Fruit fly (Drosophila melanogaster) whole organism, adult: Measurements from ENCODE around the gene ATPsynbeta.

Experiments
- CG11617 ChIP-seq: fragments of 200-800 bp; sonication (Bioruptor generic); optimal IDR thresholded peaks from 2 replicates; lab custom pipeline; 2017; ENCODE audit warnings: mild to moderate bottlenecking, missing biosample characterization, missing genetic modification reagents, missing genetic modification characterization
- CG12768 ChIP-seq: fragments of 200-800 bp; sonication (Bioruptor generic); optimal IDR thresholded peaks from 2 replicates; lab custom pipeline; 2017; ENCODE audit warnings: missing biosample characterization, missing genetic modification characterization, mild to moderate bottlenecking, moderate library complexity, missing genetic modification reagents
- CG14711 ChIP-seq: fragments of 200-800 bp; sonication (Bioruptor generic); optimal IDR thresholded peaks from 2 replicates; lab custom pipeline; 2018; ENCODE audit warnings: missing biosample characterization, mild to moderate bottlenecking, missing genetic modification characterization, moderate library complexity
- CG1620 ChIP-seq: fragments of 200-800 bp; sonication (Bioruptor generic); optimal IDR thresholded peaks from 2 replicates; lab custom pipeline; 2016; ENCODE audit warnings: missing biosample characterization, missing genetic modification characterization
- CG33017 ChIP-seq: fragments of 200-800 bp; sonication (Bioruptor generic); optimal IDR thresholded peaks from 2 replicates; lab custom pipeline; 2018; ENCODE audit warnings: missing biosample characterization, mild to moderate bottlenecking, missing genetic modification characterization, moderate library complexity
- CG5204 ChIP-seq: fragments of 200-800 bp; sonication (Bioruptor generic); optimal IDR thresholded peaks from 2 replicates; lab custom pipeline; 2016; ENCODE audit warnings: missing biosample characterization, missing genetic modification characterization
- CG7045 ChIP-seq: fragments of 200-800 bp; sonication (Bioruptor generic); optimal IDR thresholded peaks from 2 replicates; lab custom pipeline; 2017; ENCODE audit warnings: missing biosample characterization, mild to moderate bottlenecking, missing genetic modification characterization
- CG7101 ChIP-seq: fragments of 200-800 bp; sonication (Bioruptor generic); optimal IDR thresholded peaks from 2 replicates; lab custom pipeline; 2018; ENCODE audit warnings: missing biosample characterization, mild to moderate bottlenecking, missing genetic modification characterization, moderate library complexity
- Clk ChIP-seq: fragments of 200-800 bp; sonication (Bioruptor generic); optimal IDR thresholded peaks from 2 replicates; lab custom pipeline; 2017; ENCODE audit warnings: missing biosample characterization, missing genetic modification characterization
- Crg-1 ChIP-seq: fragments of 200-800 bp; sonication (Bioruptor generic); optimal IDR thresholded peaks from 2 replicates; lab custom pipeline; 2016; ENCODE audit warnings: missing biosample characterization, missing genetic modification characterization
- Hr96 ChIP-seq: fragments of 200-800 bp; sonication (Bioruptor generic); optimal IDR thresholded peaks from 2 replicates; lab custom pipeline; 2016; ENCODE audit warnings: missing biosample characterization, missing genetic modification characterization
- Mnt ChIP-seq: fragments of 200-800 bp; sonication (Bioruptor generic); optimal IDR thresholded peaks from 2 replicates; lab custom pipeline; 2016; ENCODE audit warnings: missing biosample characterization, mild to moderate bottlenecking, missing genetic modification characterization
- bab1 ChIP-seq: fragments of 200-800 bp; sonication (Bioruptor generic); optimal IDR thresholded peaks from 3 replicates; lab custom pipeline; 2019; ENCODE audit warnings: missing biosample characterization, mild to moderate bottlenecking, missing genetic modification characterization, moderate library complexity
- cic ChIP-seq: fragments of 200-800 bp; sonication (Bioruptor generic); optimal IDR thresholded peaks from 2 replicates; lab custom pipeline; 2017; ENCODE audit warnings: missing biosample characterization, mild to moderate bottlenecking, missing genetic modification characterization, moderate library complexity
- cnc ChIP-seq, 2 experiments: fragments of >200 bp; optimal IDR thresholded peaks; 2 replicates each; lab custom pipeline; 2017
- kay ChIP-seq: fragments of 200-800 bp; sonication (Bioruptor generic); peaks from one replicate; lab custom pipeline; 2016; ENCODE audit warnings: missing biosample characterization, missing genetic modification characterization, borderline replicate concordance
- ovo ChIP-seq: fragments of 200-800 bp; sonication (Bioruptor generic); optimal IDR thresholded peaks from 2 replicates; lab custom pipeline; 2016; ENCODE audit warnings: missing biosample characterization, missing genetic modification characterization
- pad ChIP-seq: fragments of 200-800 bp; sonication (Bioruptor generic); optimal IDR thresholded peaks from 3 replicates; lab custom pipeline; 2017; ENCODE audit warnings: missing biosample characterization, missing genetic modification characterization, mild to moderate bottlenecking, moderate library complexity, missing genetic modification reagents
- tj ChIP-seq: fragments of 200-800 bp; sonication (Bioruptor generic); optimal IDR thresholded peaks from 3 replicates; lab custom pipeline; 2017; ENCODE audit warnings: missing biosample characterization, mild to moderate bottlenecking, missing genetic modification characterization, moderate library complexity
- toe ChIP-seq: fragments of 200-800 bp; sonication (Bioruptor generic); optimal IDR thresholded peaks from 2 replicates; lab custom pipeline; 2016; ENCODE audit warnings: missing biosample characterization, missing genetic modification characterization

The ATPsynbeta gene

DNA sequence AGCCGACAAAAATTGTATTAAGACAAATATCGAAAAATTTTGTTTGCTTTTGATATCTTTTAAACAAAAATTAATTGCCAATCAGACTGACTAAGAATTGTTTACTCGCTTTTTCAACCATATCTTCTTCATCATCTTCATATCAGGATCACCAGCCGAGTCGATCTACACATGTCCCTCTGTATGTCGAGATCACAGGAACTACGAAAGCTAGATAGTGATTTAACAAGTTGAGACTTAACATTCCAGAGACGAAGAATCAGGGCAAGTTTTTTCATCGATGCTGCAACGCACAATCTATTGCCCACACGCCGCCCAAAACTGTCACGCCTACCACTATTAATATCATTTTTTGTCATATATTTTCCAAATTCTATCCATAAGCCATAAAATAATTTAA is at the start of gene ATPsynbeta:
ATPsynbeta (plus strand) TSS at position 348 of the 400 bp plus-strand sequence.
- TF ChIP-seq CG7101 (tag; lab: Kevin White, UChicago) (no peak), tj (GFP tag; lab: Kevin White, UChicago) (no peak), Clk (GFP tag; lab: Kevin White, UChicago) (no peak)

DNA sequence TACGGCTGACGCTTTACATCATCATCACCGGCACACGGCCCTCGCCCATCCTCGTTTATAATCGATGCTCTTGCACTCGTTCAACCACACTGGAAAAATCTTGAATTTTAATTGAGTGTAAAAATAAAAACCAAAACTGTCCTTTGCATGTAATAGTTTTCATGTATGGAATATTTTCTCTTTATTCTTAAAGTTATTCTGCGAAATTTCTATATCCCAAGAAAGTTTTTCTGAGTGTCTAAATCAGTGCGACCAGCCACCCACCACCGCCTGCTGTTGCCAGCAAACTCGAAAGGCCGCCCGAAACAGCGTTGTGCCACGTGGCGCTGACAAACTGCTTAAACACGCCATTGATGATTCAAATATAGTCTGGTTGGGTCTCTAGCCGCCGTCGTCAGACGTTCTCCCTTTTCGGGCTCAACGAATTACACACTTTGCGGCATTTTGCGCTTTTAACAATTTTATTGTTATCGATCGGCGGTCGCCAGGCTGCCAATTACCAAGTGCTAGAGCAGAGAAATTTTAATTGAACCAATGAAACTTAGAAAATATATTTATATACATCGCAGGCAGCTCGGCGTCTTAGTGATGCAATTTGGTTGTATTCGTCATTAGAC is 48.4 kb upstream of the ATPsynbeta start:
- TF ChIP-seq CG12768 (GFP tag; lab: Kevin White, UChicago) = no peak
- no peak for TF ChIP-seq CG7045 (GFP tag; lab: Kevin White, UChicago)
- peak; percentile 71 for TF ChIP-seq kay
- TF ChIP-seq tj (GFP tag; lab: Kevin White, UChicago) = no peak

DNA sequence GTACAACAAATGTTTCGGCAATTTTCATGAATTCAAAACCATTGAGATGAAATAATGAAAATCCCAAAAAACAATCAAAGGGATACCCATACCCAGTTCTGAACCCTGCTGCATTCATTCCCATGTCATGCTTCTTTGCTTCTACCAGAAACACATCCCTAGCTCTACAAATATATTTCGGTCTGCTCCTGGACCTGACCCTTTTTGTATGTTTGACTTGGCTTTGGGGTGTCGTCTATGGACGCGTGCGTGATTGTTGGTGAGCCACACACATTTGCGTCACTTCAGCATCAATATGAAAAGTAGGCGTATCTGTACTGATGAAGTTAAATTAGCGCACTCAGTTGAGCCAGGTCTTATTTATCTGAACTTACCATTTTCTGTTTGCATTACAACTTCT is 46.5 kb upstream of the ATPsynbeta start:
- TF ChIP-seq CG11617 (GFP tag; lab: Kevin White, UChicago) (no peak), Mnt (GFP tag; lab: Kevin White, UChicago) (no peak), CG1620 (no peak), Hr96 (no peak), kay (no peak), tj (GFP tag; lab: Kevin White, UChicago) (no peak), CG7101 (tag; lab: Kevin White, UChicago) (no peak)

DNA sequence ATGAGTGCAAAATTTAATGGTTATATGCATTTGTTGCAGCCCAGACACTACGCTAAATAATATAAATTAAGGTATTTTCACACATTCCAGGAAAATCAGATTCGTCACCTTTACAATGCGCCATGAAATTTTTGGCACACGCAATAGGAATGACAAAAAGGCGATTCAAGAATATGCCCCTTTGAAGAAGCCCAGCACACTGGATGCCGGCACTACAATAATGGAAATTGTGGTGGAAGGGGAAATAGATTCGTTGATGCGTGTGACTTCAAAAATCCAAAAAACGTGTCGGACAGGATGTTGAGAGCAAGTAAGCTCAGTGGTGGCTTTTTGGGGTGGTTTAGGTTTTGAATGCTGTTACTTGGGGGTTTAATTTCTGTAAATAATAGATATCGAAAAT is 42.9 kb upstream of the ATPsynbeta start:
- TF ChIP-seq Crg-1 (no peak), ovo (GFP tag; lab: Kevin White, UChicago) (no peak), pad (GFP tag; lab: Kevin White, UChicago) (no peak), CG11617 (GFP tag; lab: Kevin White, UChicago) (no peak), CG12768 (GFP tag; lab: Kevin White, UChicago) (no peak), tj (GFP tag; lab: Kevin White, UChicago) (no peak), CG33017 (tag; lab: Kevin White, UChicago) (no peak), CG7101 (tag; lab: Kevin White, UChicago) (no peak), bab1 (GFP tag; lab: Kevin White, UChicago) (no peak), Clk (GFP tag; lab: Kevin White, UChicago) (no peak), kay (no peak), cnc (optimal IDR thresholded peaks at IDR 0.05; lab: Kevin White, UChicago) (no peak), CG7045 (GFP tag; lab: Kevin White, UChicago) (no peak), CG5204 (GFP tag; lab: Kevin White, UChicago) (no peak), Hr96 (no peak)

DNA sequence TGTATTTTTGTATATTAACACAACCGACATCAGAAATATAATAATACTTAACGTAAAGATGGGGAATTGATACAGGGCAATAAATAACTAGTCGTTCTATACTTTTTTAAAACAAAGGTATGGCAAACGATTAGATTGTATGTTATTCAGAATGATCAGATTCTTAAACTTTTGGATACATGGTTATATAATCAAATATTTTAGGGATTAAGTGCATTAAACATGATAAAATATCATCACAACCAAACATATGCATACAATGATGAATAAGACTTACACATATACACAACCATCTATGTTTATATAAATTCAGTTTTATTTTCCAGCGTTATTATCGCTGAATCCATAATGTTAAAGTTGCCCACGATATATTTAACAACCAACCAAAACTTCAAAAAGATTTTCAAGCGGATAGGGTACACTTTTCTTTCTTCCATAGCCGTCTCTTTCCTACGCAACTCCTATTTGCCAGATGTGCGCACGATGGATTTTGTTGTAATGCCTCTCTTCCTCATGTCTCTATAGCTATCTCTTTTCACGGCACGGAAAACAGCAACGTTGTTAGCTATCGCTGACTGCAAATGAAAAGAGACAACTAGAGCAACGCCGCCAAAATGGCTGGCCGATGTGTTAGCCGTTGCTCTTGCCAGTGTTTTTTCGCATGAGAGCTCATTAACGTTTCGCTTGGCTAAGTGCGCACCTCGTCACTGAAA is 42.1 kb upstream of the ATPsynbeta start, which contains the start of gene toy:
toy (plus strand) TSS at position 668 of the 713 bp plus-strand sequence.
- TF ChIP-seq CG11617 (GFP tag; lab: Kevin White, UChicago) = no peak
- TF ChIP-seq CG1620 = no peak
- TF ChIP-seq CG7101 (tag; lab: Kevin White, UChicago) = no peak
- TF ChIP-seq Mnt (GFP tag; lab: Kevin White, UChicago) = no peak
- TF ChIP-seq cnc (optimal IDR thresholded peaks at IDR 0.05; lab: Kevin White, UChicago) = no peak
- no peak for TF ChIP-seq CG33017 (tag; lab: Kevin White, UChicago)
- TF ChIP-seq toe (GFP tag; lab: Kevin White, UChicago) = no peak
- TF ChIP-seq CG12768 (GFP tag; lab: Kevin White, UChicago) = no peak
- no peak for TF ChIP-seq tj (GFP tag; lab: Kevin White, UChicago)
- TF ChIP-seq ovo (GFP tag; lab: Kevin White, UChicago) = no peak
- no peak for TF ChIP-seq pad (GFP tag; lab: Kevin White, UChicago)
- TF ChIP-seq Hr96 = no peak
- TF ChIP-seq bab1 (GFP tag; lab: Kevin White, UChicago) = no peak
- TF ChIP-seq Crg-1 = no peak
- no peak for TF ChIP-seq Clk (GFP tag; lab: Kevin White, UChicago)
- TF ChIP-seq CG5204 (GFP tag; lab: Kevin White, UChicago) = no peak
- TF ChIP-seq kay = no peak
- TF ChIP-seq CG14711 (tag; lab: Kevin White, UChicago) = no peak

DNA sequence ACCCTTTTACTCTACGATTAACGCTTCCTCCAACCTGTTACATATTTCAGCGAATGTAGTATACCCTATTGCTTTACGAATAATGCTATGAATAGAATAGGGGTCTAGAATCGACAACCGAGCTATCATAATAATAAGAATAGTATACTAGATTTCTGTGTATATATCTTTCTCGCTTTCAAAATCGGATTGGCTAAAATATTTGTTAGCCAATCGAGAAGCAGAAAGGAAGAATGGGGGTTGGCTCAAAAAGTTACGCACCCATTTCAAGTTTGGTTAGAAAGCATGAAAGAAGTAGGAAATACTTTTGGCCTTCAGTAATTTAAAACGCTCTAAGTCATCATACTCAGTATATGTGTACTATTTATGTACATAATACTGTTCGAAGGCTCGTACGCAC is 35.3 kb upstream of the ATPsynbeta start:
- TF ChIP-seq CG7045 (GFP tag; lab: Kevin White, UChicago) (no peak), Mnt (GFP tag; lab: Kevin White, UChicago) (no peak), Clk (GFP tag; lab: Kevin White, UChicago) (no peak), bab1 (GFP tag; lab: Kevin White, UChicago) (no peak), CG5204 (GFP tag; lab: Kevin White, UChicago) (no peak)

DNA sequence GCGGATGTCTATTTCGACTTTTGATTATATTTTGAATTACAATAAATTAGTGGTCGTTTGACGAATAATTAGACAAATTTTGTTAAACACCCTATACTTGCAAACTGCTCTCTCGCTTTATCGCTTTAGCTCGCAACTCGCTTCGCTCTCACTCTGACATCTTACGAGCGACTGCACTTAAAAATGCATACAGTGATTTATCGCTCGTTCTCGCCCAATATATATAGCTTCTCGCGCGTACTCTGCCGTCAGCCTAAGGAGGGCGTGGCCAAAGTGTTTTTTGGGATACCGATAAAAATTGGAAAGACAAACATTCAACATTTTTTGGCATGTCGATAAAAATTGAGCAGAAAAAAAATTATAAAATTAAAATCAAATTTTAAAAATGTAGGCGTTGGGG is 22.8 kb upstream of the ATPsynbeta start:
- no peak for TF ChIP-seq ovo (GFP tag; lab: Kevin White, UChicago)
- TF ChIP-seq cnc (optimal IDR thresholded peaks at IDR 0.05; lab: Kevin White, UChicago) = no peak
- no peak for TF ChIP-seq cic
- no peak for TF ChIP-seq kay
- TF ChIP-seq CG1620 = no peak
- no peak for TF ChIP-seq Clk (GFP tag; lab: Kevin White, UChicago)
- no peak for TF ChIP-seq bab1 (GFP tag; lab: Kevin White, UChicago)
- TF ChIP-seq CG7045 (GFP tag; lab: Kevin White, UChicago) = no peak
- no peak for TF ChIP-seq CG7101 (tag; lab: Kevin White, UChicago)
- no peak for TF ChIP-seq CG33017 (tag; lab: Kevin White, UChicago)
- no peak for TF ChIP-seq toe (GFP tag; lab: Kevin White, UChicago)
- no peak for TF ChIP-seq CG5204 (GFP tag; lab: Kevin White, UChicago)
- TF ChIP-seq Hr96 = no peak
- no peak for TF ChIP-seq CG11617 (GFP tag; lab: Kevin White, UChicago)
- TF ChIP-seq Crg-1 = no peak
- no peak for TF ChIP-seq tj (GFP tag; lab: Kevin White, UChicago)
- no peak for TF ChIP-seq CG12768 (GFP tag; lab: Kevin White, UChicago)
- no peak for TF ChIP-seq CG14711 (tag; lab: Kevin White, UChicago)
